Fruit fly (Drosophila melanogaster) whole organism, adult: ENCODE data around the gene CG14309.

Experiments
- CG11617 ChIP-seq: fragments of 200-800 bp; sonication (Bioruptor generic); optimal IDR thresholded peaks from 2 replicates; lab custom pipeline; 2017; ENCODE audit warnings: mild to moderate bottlenecking, missing biosample characterization, missing genetic modification reagents, missing genetic modification characterization
- CG12768 ChIP-seq: fragments of 200-800 bp; sonication (Bioruptor generic); optimal IDR thresholded peaks from 2 replicates; lab custom pipeline; 2017; ENCODE audit warnings: missing biosample characterization, missing genetic modification characterization, mild to moderate bottlenecking, moderate library complexity, missing genetic modification reagents
- CG14711 ChIP-seq: fragments of 200-800 bp; sonication (Bioruptor generic); optimal IDR thresholded peaks from 2 replicates; lab custom pipeline; 2018; ENCODE audit warnings: missing biosample characterization, mild to moderate bottlenecking, missing genetic modification characterization, moderate library complexity
- CG1620 ChIP-seq: fragments of 200-800 bp; sonication (Bioruptor generic); optimal IDR thresholded peaks from 2 replicates; lab custom pipeline; 2016; ENCODE audit warnings: missing biosample characterization, missing genetic modification characterization
- CG33017 ChIP-seq: fragments of 200-800 bp; sonication (Bioruptor generic); optimal IDR thresholded peaks from 2 replicates; lab custom pipeline; 2018; ENCODE audit warnings: missing biosample characterization, mild to moderate bottlenecking, missing genetic modification characterization, moderate library complexity
- CG5204 ChIP-seq: fragments of 200-800 bp; sonication (Bioruptor generic); optimal IDR thresholded peaks from 2 replicates; lab custom pipeline; 2016; ENCODE audit warnings: missing biosample characterization, missing genetic modification characterization
- CG7045 ChIP-seq: fragments of 200-800 bp; sonication (Bioruptor generic); optimal IDR thresholded peaks from 2 replicates; lab custom pipeline; 2017; ENCODE audit warnings: missing biosample characterization, mild to moderate bottlenecking, missing genetic modification characterization
- CG7101 ChIP-seq: fragments of 200-800 bp; sonication (Bioruptor generic); optimal IDR thresholded peaks from 2 replicates; lab custom pipeline; 2018; ENCODE audit warnings: missing biosample characterization, mild to moderate bottlenecking, missing genetic modification characterization, moderate library complexity
- Clk ChIP-seq: fragments of 200-800 bp; sonication (Bioruptor generic); optimal IDR thresholded peaks from 2 replicates; lab custom pipeline; 2017; ENCODE audit warnings: missing biosample characterization, missing genetic modification characterization
- Crg-1 ChIP-seq: fragments of 200-800 bp; sonication (Bioruptor generic); optimal IDR thresholded peaks from 2 replicates; lab custom pipeline; 2016; ENCODE audit warnings: missing biosample characterization, missing genetic modification characterization
- Hr96 ChIP-seq: fragments of 200-800 bp; sonication (Bioruptor generic); optimal IDR thresholded peaks from 2 replicates; lab custom pipeline; 2016; ENCODE audit warnings: missing biosample characterization, missing genetic modification characterization
- Mnt ChIP-seq: fragments of 200-800 bp; sonication (Bioruptor generic); optimal IDR thresholded peaks from 2 replicates; lab custom pipeline; 2016; ENCODE audit warnings: missing biosample characterization, mild to moderate bottlenecking, missing genetic modification characterization
- bab1 ChIP-seq: fragments of 200-800 bp; sonication (Bioruptor generic); optimal IDR thresholded peaks from 3 replicates; lab custom pipeline; 2019; ENCODE audit warnings: missing biosample characterization, mild to moderate bottlenecking, missing genetic modification characterization, moderate library complexity
- cic ChIP-seq: fragments of 200-800 bp; sonication (Bioruptor generic); optimal IDR thresholded peaks from 2 replicates; lab custom pipeline; 2017; ENCODE audit warnings: missing biosample characterization, mild to moderate bottlenecking, missing genetic modification characterization, moderate library complexity
- cnc ChIP-seq, 2 experiments: fragments of >200 bp; optimal IDR thresholded peaks; 2 replicates each; lab custom pipeline; 2017
- kay ChIP-seq: fragments of 200-800 bp; sonication (Bioruptor generic); peaks from one replicate; lab custom pipeline; 2016; ENCODE audit warnings: missing biosample characterization, missing genetic modification characterization, borderline replicate concordance
- ovo ChIP-seq: fragments of 200-800 bp; sonication (Bioruptor generic); optimal IDR thresholded peaks from 2 replicates; lab custom pipeline; 2016; ENCODE audit warnings: missing biosample characterization, missing genetic modification characterization
- pad ChIP-seq: fragments of 200-800 bp; sonication (Bioruptor generic); optimal IDR thresholded peaks from 3 replicates; lab custom pipeline; 2017; ENCODE audit warnings: missing biosample characterization, missing genetic modification characterization, mild to moderate bottlenecking, moderate library complexity, missing genetic modification reagents
- tj ChIP-seq: fragments of 200-800 bp; sonication (Bioruptor generic); optimal IDR thresholded peaks from 3 replicates; lab custom pipeline; 2017; ENCODE audit warnings: missing biosample characterization, mild to moderate bottlenecking, missing genetic modification characterization, moderate library complexity
- toe ChIP-seq: fragments of 200-800 bp; sonication (Bioruptor generic); optimal IDR thresholded peaks from 2 replicates; lab custom pipeline; 2016; ENCODE audit warnings: missing biosample characterization, missing genetic modification characterization

The CG14309 gene

DNA sequence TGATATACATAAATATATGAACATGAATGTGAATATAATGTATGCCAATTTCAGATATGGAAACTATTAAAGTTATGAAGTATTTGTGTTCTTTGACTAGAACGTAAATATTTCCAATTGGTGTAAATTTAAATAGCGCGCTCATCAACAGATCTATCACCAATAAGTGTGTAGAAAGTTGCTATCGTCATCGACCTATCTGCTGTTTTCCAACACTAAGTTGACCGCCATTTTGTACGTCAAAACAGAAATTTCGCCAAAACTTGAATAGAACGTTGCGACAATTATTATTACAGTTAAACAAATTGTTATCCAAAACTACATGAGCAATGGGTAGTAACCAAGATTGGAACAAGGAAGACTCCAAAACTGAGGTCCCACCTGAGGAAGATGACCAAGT lies 721 bp upstream of the CG14309 start, which contains the start of gene cona:
TSS of gene cona (plus strand) at position 236 of the 400 bp plus-strand sequence.
- TF ChIP-seq bab1 (GFP tag; lab: Kevin White, UChicago) (peak; percentile 14), CG12768 (GFP tag; lab: Kevin White, UChicago) (no peak), Crg-1 (GFP tag; lab: Kevin White, UChicago) (no peak)

DNA sequence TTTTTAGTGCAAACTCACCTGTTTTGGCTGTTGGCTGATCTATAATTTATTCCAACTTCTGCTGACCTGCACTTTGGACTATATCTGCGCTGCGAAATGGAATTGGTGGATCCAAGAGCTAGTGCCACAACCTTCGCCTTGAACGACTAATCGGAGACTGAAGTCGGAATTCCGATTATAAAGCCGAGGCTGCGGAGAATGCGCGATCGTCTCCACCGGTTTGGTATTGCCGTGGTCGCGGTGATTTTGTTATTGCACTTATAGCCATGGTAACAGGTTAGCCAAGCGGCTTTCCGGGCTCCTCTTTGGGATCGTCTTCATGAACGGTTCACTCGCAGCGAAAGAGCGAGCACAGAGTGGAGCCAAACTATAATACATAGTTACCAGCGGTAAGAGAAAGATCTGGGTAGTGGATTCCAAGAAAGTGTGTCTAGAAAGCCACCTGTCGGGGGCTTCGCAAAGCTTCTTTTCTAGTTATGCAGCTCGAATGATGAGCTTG lies 3.8 kb downstream of the CG14309 start, which contains the start of gene CG7675:
TSS of gene CG7675 (minus strand) at position 165 of the 499 bp plus-strand sequence.
- peak; percentile 52 for TF ChIP-seq bab1 (GFP tag; lab: Kevin White, UChicago)
- no peak for TF ChIP-seq kay (GFP tag; lab: Kevin White, UChicago)
- TF ChIP-seq CG11617 (GFP tag; lab: Kevin White, UChicago): no peak
- peak; percentile 95 for TF ChIP-seq tj (GFP tag; lab: Kevin White, UChicago)
- TF ChIP-seq pad (GFP tag; lab: Kevin White, UChicago): no peak
- no peak for TF ChIP-seq CG33017 (tag; lab: Kevin White, UChicago)
- TF ChIP-seq ovo (GFP tag; lab: Kevin White, UChicago): no peak
- no peak for TF ChIP-seq CG7101 (tag; lab: Kevin White, UChicago)
- no peak for TF ChIP-seq Clk
- no peak for TF ChIP-seq Crg-1 (GFP tag; lab: Kevin White, UChicago)
- no peak for TF ChIP-seq CG5204 (GFP tag; lab: Kevin White, UChicago)
- no peak for TF ChIP-seq CG1620 (GFP tag; lab: Kevin White, UChicago)
- no peak for TF ChIP-seq CG12768 (GFP tag; lab: Kevin White, UChicago)
- no peak for TF ChIP-seq Mnt (GFP tag; lab: Kevin White, UChicago)
- no peak for TF ChIP-seq toe (GFP tag; lab: Kevin White, UChicago)
- no peak for TF ChIP-seq Hr96 (GFP tag; lab: Kevin White, UChicago)

dm6 chr3R:18380251-18380812 lies 4.5 kb downstream of the CG14309 start:
- no peak for TF ChIP-seq CG7101 (tag; lab: Kevin White, UChicago)
- peak; percentile 71 for TF ChIP-seq kay (GFP tag; lab: Kevin White, UChicago)

dm6 chr3R:18372688-18373304 lies 12.1 kb downstream of the CG14309 start, which contains the start of gene gl:
gl (minus strand) TSS chr3R:18372738.
- TF ChIP-seq CG14711 (tag; lab: Kevin White, UChicago) (no peak), tj (GFP tag; lab: Kevin White, UChicago) (no peak), CG11617 (GFP tag; lab: Kevin White, UChicago) (no peak)

- TF ChIP-seq tj (GFP tag; lab: Kevin White, UChicago): peak; percentile 22
- no peak for TF ChIP-seq CG1620 (GFP tag; lab: Kevin White, UChicago)
Measured at dm6 chr3R:18371346-18371745, 13.5 kb downstream of the CG14309 start.

dm6 chr3R:18368595-18368994 lies 16.3 kb downstream of the CG14309 start:
- no peak for TF ChIP-seq CG11617 (GFP tag; lab: Kevin White, UChicago)
- no peak for TF ChIP-seq CG5204 (GFP tag; lab: Kevin White, UChicago)
- TF ChIP-seq bab1 (GFP tag; lab: Kevin White, UChicago): no peak
- no peak for TF ChIP-seq kay (GFP tag; lab: Kevin White, UChicago)
- TF ChIP-seq Clk: no peak

DNA sequence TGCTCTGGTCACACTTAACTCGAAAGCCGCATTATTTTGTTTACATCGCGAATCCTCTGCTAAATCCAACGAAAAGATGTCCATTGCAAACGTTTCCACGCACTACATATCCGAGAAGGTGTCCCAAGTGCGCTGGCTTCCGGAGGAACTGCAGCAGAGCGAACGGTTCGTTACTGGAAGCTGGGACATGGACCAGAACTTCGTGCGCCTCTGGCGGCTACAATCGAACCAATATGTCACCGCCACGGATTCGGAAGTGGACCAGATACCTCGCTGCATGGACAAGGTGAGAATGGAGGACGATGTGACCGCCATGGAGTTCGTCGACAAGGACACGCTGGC lies 18.3 kb downstream of the CG14309 start:
- TF ChIP-seq Hr96 (GFP tag; lab: Kevin White, UChicago) (no peak), CG1620 (GFP tag; lab: Kevin White, UChicago) (no peak), CG7045 (no peak), CG33017 (tag; lab: Kevin White, UChicago) (no peak), CG7101 (tag; lab: Kevin White, UChicago) (no peak), ovo (GFP tag; lab: Kevin White, UChicago) (no peak), CG14711 (tag; lab: Kevin White, UChicago) (no peak), Mnt (GFP tag; lab: Kevin White, UChicago) (no peak), toe (GFP tag; lab: Kevin White, UChicago) (no peak), cnc (optimal IDR thresholded peaks at IDR 0.05; lab: Kevin White, UChicago) (no peak), tj (GFP tag; lab: Kevin White, UChicago) (no peak), cic (GFP tag; lab: Kevin White, UChicago) (no peak), CG11617 (GFP tag; lab: Kevin White, UChicago) (no peak), pad (GFP tag; lab: Kevin White, UChicago) (no peak), bab1 (GFP tag; lab: Kevin White, UChicago) (no peak), CG12768 (GFP tag; lab: Kevin White, UChicago) (no peak), Clk (no peak), kay (GFP tag; lab: Kevin White, UChicago) (no peak), Crg-1 (GFP tag; lab: Kevin White, UChicago) (no peak)
